Fruit fly (Drosophila melanogaster): ENCODE data around the gene mfrn.
A peak's percentile ranks its signal among the peaks of the same experiment; 100 is the strongest.

Gene mfrn

DNA sequence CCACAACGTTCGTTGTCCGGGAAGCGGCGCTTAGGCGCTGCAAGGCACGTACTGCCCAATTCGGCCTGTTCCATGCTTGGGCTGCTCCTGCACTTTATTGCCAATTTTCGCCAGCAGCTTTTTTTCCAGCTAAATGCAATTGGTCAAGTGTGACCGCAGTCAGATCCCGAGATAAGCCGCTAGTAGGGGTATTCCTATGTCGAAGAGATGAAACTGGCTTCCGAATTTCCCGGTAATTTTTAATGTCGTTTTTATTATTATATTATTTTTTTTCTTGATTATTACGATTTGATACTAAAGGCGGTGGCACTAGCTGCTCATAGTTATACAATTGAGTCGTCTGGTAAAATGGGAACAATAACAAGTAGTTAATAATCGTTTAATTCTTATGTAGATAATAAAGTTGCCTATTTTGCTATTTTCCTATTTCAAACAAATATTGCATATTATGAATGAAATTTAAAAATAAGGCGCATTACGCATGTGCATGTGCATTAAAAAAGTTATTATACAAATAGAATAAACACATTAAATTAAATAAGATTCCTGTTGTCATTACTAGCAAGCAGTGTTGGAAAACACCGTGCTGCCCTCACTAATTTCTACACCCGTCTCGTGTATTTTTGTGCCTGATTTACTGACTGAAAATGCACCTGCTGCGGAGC is 31.3 kb downstream of the mfrn start, which contains the start of the genes CG5003 and mRpS22 (continued):
- TF ChIP-seq CG10654 (GFP tag; optimal IDR thresholded peaks at IDR 0.05) (peak; percentile 33), fd96Cb (tag; optimal IDR thresholded peaks at IDR 0.05) (peak; percentile 20), Kr (GFP tag; optimal IDR thresholded peaks at IDR 0.05) (no peak), Fer1 (GFP tag; optimal IDR thresholded peaks at IDR 0.05) (peak; percentile 47), tio (GFP tag; optimal IDR thresholded peaks at IDR 0.05) (no peak), CG10274 (GFP tag; optimal IDR thresholded peaks at IDR 0.05) (no peak), ftz-f1 (GFP tag; optimal IDR thresholded peaks at IDR 0.05) (no peak), CG32767 (GFP tag; IDR thresholded peaks at IDR 0.05) (no peak), CkIIα-i1 (GFP tag; IDR thresholded peaks at IDR 0.05) (no peak), Hey (tag; optimal IDR thresholded peaks at IDR 0.05) (no peak), Elba2 (GFP tag; optimal IDR thresholded peaks at IDR 0.05) (peak; percentile 66), CG31388 (GFP tag; optimal IDR thresholded peaks at IDR 0.05) (no peak), CG8765 (GFP tag; IDR thresholded peaks at IDR 0.05) (0 out of 2 replicates have a peak, but pooled peaks have one; percentile 5), amos (GFP tag; IDR thresholded peaks at IDR 0.05; ENCODE audit: partially characterized antibody) (peak; percentile 41; the same call in 1 of the 2 replicates), CG9817 (tag; optimal IDR thresholded peaks at IDR 0.05) (peak; percentile 69), gsb (GFP tag; IDR thresholded peaks at IDR 0.05) (no peak), CG17612 (GFP tag; IDR thresholded peaks at IDR 0.05) (no peak), repo (GFP tag; optimal IDR thresholded peaks at IDR 0.05) (no peak), CG6854 (GFP tag; optimal IDR thresholded peaks at IDR 0.05) (no peak), bcd (GFP tag; optimal IDR thresholded peaks at IDR 0.05) (peak; percentile 50), Bgb (GFP tag; IDR thresholded peaks at IDR 0.05; ENCODE audit: partially characterized antibody) (0 out of 2 replicates have a peak, but pooled peaks have one; percentile 37), luna (GFP tag; optimal IDR thresholded peaks at IDR 0.05) (no peak), CG2875 (GFP tag; optimal IDR thresholded peaks at IDR 0.05) (peak; percentile 14), CG15073 (GFP tag; optimal IDR thresholded peaks at IDR 0.05) (no peak), ham (GFP tag; IDR thresholded peaks at IDR 0.05) (no peak), MESR4 (GFP tag; optimal IDR thresholded peaks at IDR 0.05) (peak; percentile 84), Hr3 (GFP tag; optimal IDR thresholded peaks at IDR 0.05) (peak; percentile 64), gfzf (GFP tag; optimal IDR thresholded peaks at IDR 0.05) (peak; percentile 67), sd (tag; optimal IDR thresholded peaks at IDR 0.05) (no peak), CG11504 (tag; optimal IDR thresholded peaks at IDR 0.05) (peak; percentile 73), bsh (GFP tag; optimal IDR thresholded peaks at IDR 0.05) (peak in 1 of 2 experiments; percentile 26), ap (GFP tag; IDR thresholded peaks at IDR 0.05) (0 out of 2 replicates have a peak, but pooled peaks have one; percentile 10), D (optimal IDR thresholded peaks at IDR 0.05) (no peak), D (GFP tag; optimal IDR thresholded peaks at IDR 0.05) (peak; percentile 49), CG12219 (GFP tag; optimal IDR thresholded peaks at IDR 0.05) (no peak), stwl (tag; optimal IDR thresholded peaks at IDR 0.05) (peak; percentile 34), ase (GFP tag; IDR thresholded peaks at IDR 0.05) (0 out of 3 replicates have a peak, but pooled peaks have one; percentile 8), Jarid2 (GFP tag; optimal IDR thresholded peaks at IDR 0.05) (peak; percentile 17), croc (GFP tag; conservative IDR thresholded peaks at IDR 0.05) (no peak; the same call in 2 of the 3 replicates), lola (GFP tag; optimal IDR thresholded peaks at IDR 0.05) (peak in 1 of 3 experiments; percentile 60), chinmo (GFP tag; IDR thresholded peaks at IDR 0.05; ENCODE audit: partially characterized antibody) (0 out of 4 replicates have a peak, but pooled peaks have one; percentile 32), CG10565 (GFP tag; optimal IDR thresholded peaks at IDR 0.05) (no peak), CG14710 (tag; optimal IDR thresholded peaks at IDR 0.05) (peak; percentile 77), slbo (GFP tag; IDR thresholded peaks at IDR 0.05) (peak; percentile 72), cad (GFP tag; optimal IDR thresholded peaks at IDR 0.05) (no peak), sens-2 (GFP tag; IDR thresholded peaks at IDR 0.05) (no peak), CG5953 (GFP tag; IDR thresholded peaks at IDR 0.05) (no peak), exex (tag; optimal IDR thresholded peaks at IDR 0.05) (peak; percentile 48), CG12769 (tag; optimal IDR thresholded peaks at IDR 0.05) (no peak)

Data from whole organism, embryonic.